Fruit fly (Drosophila melanogaster) whole organism, adult: Measurements from ENCODE around the gene psh.

Experiments
- CG12768 ChIP-seq: fragments of 200-800 bp; sonication (Bioruptor generic); optimal IDR thresholded peaks from 2 replicates; lab custom pipeline; 2017; ENCODE audit warnings: missing biosample characterization, missing genetic modification characterization, mild to moderate bottlenecking, moderate library complexity, missing genetic modification reagents
- CG33017 ChIP-seq: fragments of 200-800 bp; sonication (Bioruptor generic); optimal IDR thresholded peaks from 2 replicates; lab custom pipeline; 2018; ENCODE audit warnings: missing biosample characterization, mild to moderate bottlenecking, missing genetic modification characterization, moderate library complexity
- Clk ChIP-seq: fragments of 200-800 bp; sonication (Bioruptor generic); optimal IDR thresholded peaks from 2 replicates; lab custom pipeline; 2017; ENCODE audit warnings: missing biosample characterization, missing genetic modification characterization
- Mnt ChIP-seq: fragments of 200-800 bp; sonication (Bioruptor generic); optimal IDR thresholded peaks from 2 replicates; lab custom pipeline; 2016; ENCODE audit warnings: missing biosample characterization, mild to moderate bottlenecking, missing genetic modification characterization
- cnc ChIP-seq, 2 experiments: fragments of >200 bp; optimal IDR thresholded peaks; 2 replicates each; lab custom pipeline; 2017
- ovo ChIP-seq: fragments of 200-800 bp; sonication (Bioruptor generic); optimal IDR thresholded peaks from 2 replicates; lab custom pipeline; 2016; ENCODE audit warnings: missing biosample characterization, missing genetic modification characterization
- pad ChIP-seq: fragments of 200-800 bp; sonication (Bioruptor generic); optimal IDR thresholded peaks from 3 replicates; lab custom pipeline; 2017; ENCODE audit warnings: missing biosample characterization, missing genetic modification characterization, mild to moderate bottlenecking, moderate library complexity, missing genetic modification reagents

DNA sequence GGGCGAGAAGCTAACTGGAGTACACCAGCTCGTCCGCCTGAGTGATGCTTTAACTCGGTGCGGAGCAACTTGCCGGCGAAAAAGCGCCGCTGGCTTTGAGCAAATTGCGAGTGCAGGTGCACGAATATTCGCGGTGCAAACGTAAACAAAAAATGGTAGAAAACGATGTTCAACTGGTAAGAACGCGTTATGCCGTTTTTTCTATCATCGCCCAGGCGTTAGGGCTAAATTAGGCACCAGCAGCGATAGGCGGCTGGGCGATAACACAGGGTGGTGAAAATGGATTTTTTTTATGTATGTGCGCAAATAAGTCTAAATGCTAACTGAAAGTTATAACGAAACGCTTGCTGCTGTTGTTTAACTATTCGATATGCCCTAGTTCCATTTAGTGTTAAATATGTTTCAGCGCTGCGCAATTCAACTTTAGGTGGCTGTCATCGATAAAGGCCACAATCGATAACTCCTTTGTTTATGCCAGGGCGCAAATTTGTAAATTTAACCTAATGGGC, 13.0 kb upstream of the psh start, which contains the start of the genes Pgant7 and Xrcc2:
- TF ChIP-seq Mnt (GFP tag; lab: Kevin White, UChicago) = peak; percentile 25
- no peak for TF ChIP-seq cnc (optimal IDR thresholded peaks at IDR 0.05; lab: Kevin White, UChicago)
- no peak for TF ChIP-seq ovo (GFP tag; lab: Kevin White, UChicago)
- TF ChIP-seq CG33017 (tag; lab: Kevin White, UChicago) = no peak
- TF ChIP-seq Clk (GFP tag; lab: Kevin White, UChicago) = no peak
- TF ChIP-seq pad (GFP tag; lab: Kevin White, UChicago) = no peak
- TF ChIP-seq CG12768 (GFP tag; lab: Kevin White, UChicago) = no peak
